Worm (Caenorhabditis elegans): ENCODE measurements around the gene col-105.

DNA sequence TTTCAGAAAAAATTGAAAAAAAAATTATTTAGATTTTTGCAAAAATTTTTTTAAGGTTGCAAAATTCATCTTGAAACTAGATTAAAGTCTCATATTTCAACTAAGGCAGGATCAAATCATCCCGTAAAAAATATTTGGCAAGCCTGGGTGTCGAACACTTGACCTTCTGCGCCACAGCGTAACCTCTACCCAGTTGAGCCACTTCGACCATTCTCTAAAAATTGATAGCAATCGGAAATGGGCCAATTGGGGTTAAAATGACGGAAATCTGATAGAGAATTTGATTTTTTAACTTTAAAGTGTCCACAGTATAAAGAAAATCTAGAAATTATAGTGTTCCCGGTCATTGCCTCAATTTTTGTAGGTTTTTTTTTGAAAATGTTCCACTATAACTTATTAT lies 31.1 kb upstream of the col-105 start:
- TF ChIP-seq tlf-1 (GFP tag; optimal IDR thresholded peaks at IDR 0.05) = no peak
- TF ChIP-seq nhr-80 (tag; optimal IDR thresholded peaks at IDR 0.05) = no peak
- no peak for TF ChIP-seq pha-4 (tag; optimal IDR thresholded peaks at IDR 0.05)
- no peak for TF ChIP-seq snpc-3.4 (tag; optimal IDR thresholded peaks at IDR 0.05)
